Worm (Caenorhabditis elegans) whole organism, L3 larva: ENCODE results near the gene Y37E11AL.2.

ENCODE experiments used
- ceh-9 ChIP-seq: sonication (generic microtip); optimal IDR thresholded peaks from 2 replicates; lab custom pipeline; 2018; ENCODE audit warnings: missing biosample characterization, missing genetic modification characterization
- unc-62 ChIP-seq: fragments of 150-350 bp; sonication (generic microtip); optimal IDR thresholded peaks from 4 replicates; lab custom pipeline; 2014; ENCODE audit warnings: missing biosample characterization, missing genetic modification reagents, missing genetic modification characterization

DNA sequence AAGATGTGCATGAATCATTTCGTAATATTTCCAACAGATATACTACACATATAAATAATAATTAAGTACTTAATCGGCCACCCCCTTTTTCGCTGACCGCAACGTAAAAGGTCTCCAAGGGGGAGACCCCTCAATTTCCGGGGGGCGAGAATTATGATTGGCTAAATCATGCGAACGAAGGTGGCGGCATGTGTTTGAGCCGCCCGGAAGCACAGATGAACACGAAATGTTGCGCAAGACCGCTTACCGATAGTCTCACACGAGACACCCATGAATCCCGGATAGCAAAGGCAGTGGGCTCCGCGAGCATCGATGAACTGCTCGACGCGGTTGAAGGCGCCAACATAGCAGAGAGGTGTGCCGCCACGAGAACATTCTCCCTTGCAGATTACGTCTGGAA is 33.2 kb upstream of the Y37E11AL.2 start:
- TF ChIP-seq ceh-9 (no peak), unc-62 (GFP tag; lab: Kevin White, UChicago) (no peak)
